Worm (Caenorhabditis elegans): ENCODE measurements around the gene B0001.7.

Gene B0001.7

ce11 chrIV:12156642-12157233, 2.7 kb upstream of the B0001.7 start, which contains the start of gene eri-12:
eri-12 (plus strand) TSS chrIV:12156838.
- no peak for TF ChIP-seq pha-4 (tag; optimal IDR thresholded peaks at IDR 0.05)
- no peak for TF ChIP-seq dmd-4 (tag; optimal IDR thresholded peaks at IDR 0.05; ENCODE audit: borderline replicate concordance)
- peak; percentile 49 for TF ChIP-seq unc-55 (GFP tag; optimal IDR thresholded peaks at IDR 0.05)
- no peak for TF ChIP-seq ets-4 (tag; optimal IDR thresholded peaks at IDR 0.05)
- no peak for TF ChIP-seq hlh-13 (GFP tag; optimal IDR thresholded peaks at IDR 0.05)
- TF ChIP-seq zip-5 (tag; optimal IDR thresholded peaks at IDR 0.05) = no peak
- TF ChIP-seq dve-1 (tag; optimal IDR thresholded peaks at IDR 0.05) = no peak
- no peak for TF ChIP-seq nhr-11 (tag; optimal IDR thresholded peaks at IDR 0.05)
- TF ChIP-seq sdc-2 (tag; optimal IDR thresholded peaks at IDR 0.05) = no peak
- no peak for TF ChIP-seq K02D7.2 (tag; optimal IDR thresholded peaks at IDR 0.05)
- TF ChIP-seq ceh-48 (tag; optimal IDR thresholded peaks at IDR 0.05) = peak; percentile 43
- no peak for TF ChIP-seq ama-1 (optimal IDR thresholded peaks at IDR 0.05)
- no peak for TF ChIP-seq sox-2 (GFP tag; IDR thresholded peaks at IDR 0.05)
- TF ChIP-seq hlh-30 (tag; optimal IDR thresholded peaks at IDR 0.05; ENCODE audit: insufficient read depth) = peak; percentile 74
- no peak for TF ChIP-seq madf-2 (tag; optimal IDR thresholded peaks at IDR 0.05)
- no peak for TF ChIP-seq fax-1 (tag; optimal IDR thresholded peaks at IDR 0.05)

ce11 chrIV:12150877-12151276, 3.2 kb downstream of the B0001.7 start, which contains the start of gene B0001.2:
B0001.2 (minus strand) TSS chrIV:12150977.
- TF ChIP-seq F13H6.1 (tag; optimal IDR thresholded peaks at IDR 0.05) = no peak
- no peak for TF ChIP-seq zip-5 (tag; optimal IDR thresholded peaks at IDR 0.05)
- no peak for TF ChIP-seq T23F11.4 (GFP tag; optimal IDR thresholded peaks at IDR 0.05)
- no peak for TF ChIP-seq K02D7.2 (tag; optimal IDR thresholded peaks at IDR 0.05)
- no peak for TF ChIP-seq hlh-15 (tag; optimal IDR thresholded peaks at IDR 0.05)

- TF ChIP-seq dve-1 (tag; optimal IDR thresholded peaks at IDR 0.05) = no peak
Observed at ce11 chrIV:12149609-12150008, 4.4 kb downstream of the B0001.7 start.

DNA sequence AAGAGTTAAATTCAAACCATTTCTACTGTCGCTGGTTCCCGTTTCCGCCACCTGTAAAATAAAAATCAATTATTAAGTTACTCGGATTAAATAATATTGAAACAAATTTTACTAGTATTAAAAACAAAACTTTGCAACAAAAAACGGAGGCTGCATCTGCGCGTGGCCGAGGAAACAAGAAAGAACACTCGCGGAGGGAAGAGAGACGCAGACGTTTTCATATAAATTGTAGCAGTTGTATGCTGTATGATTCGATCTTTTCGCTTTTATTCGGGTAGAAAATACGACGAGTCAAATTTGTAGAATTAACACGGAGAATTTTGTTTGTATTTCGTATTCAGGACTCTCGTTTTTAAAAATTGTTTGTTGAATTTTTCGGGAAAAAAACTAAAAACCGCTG, 8.4 kb downstream of the B0001.7 start, which contains the start of gene B0001.3:
Gene B0001.3, minus strand, starts transcription at position 55 of the 400 bp plus-strand sequence.
- TF ChIP-seq pqm-1 (tag; optimal IDR thresholded peaks at IDR 0.05) (no peak), ttx-3 (tag; optimal IDR thresholded peaks at IDR 0.05) (no peak), K09A11.1 (tag; optimal IDR thresholded peaks at IDR 0.05; ENCODE audit: insufficient read depth) (no peak), ceh-6 (GFP tag; optimal IDR thresholded peaks at IDR 0.05) (no peak), fax-1 (tag; optimal IDR thresholded peaks at IDR 0.05) (no peak), C08G9.2 (tag; optimal IDR thresholded peaks at IDR 0.05) (no peak), zip-5 (tag; optimal IDR thresholded peaks at IDR 0.05) (no peak), elt-2 (tag; optimal IDR thresholded peaks at IDR 0.05) (no peak), T23F11.4 (GFP tag; optimal IDR thresholded peaks at IDR 0.05) (no peak), hlh-15 (tag; optimal IDR thresholded peaks at IDR 0.05) (no peak), ceh-45 (GFP tag; IDR thresholded peaks at IDR 0.05) (no peak), ama-1 (optimal IDR thresholded peaks at IDR 0.05) (no peak), pros-1 (tag; optimal IDR thresholded peaks at IDR 0.05) (no peak), ceh-30 (tag; optimal IDR thresholded peaks at IDR 0.05) (no peak), npax-4 (tag; optimal IDR thresholded peaks at IDR 0.05) (no peak)

DNA sequence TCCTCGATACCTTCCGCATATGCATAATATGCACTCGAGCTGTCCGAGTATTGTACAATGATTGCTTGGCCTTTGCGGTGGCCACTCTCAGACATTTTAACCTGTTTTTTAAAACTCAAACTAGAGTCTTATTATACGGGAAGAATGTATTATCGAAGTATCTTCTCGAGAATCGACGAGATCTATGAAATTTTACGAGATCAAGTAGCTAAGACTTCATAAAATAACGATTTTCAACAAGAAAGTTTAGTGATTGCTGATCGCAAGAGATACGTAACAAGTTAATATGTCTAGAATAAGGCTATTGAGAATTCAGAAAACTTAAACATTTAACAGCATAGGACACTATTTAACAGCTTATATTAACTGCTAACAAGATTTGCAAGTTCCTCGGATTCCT, 10.8 kb downstream of the B0001.7 start, which contains the start of gene B0001.5:
Gene B0001.5, minus strand, starts transcription at position 101 of the 400 bp plus-strand sequence.
- no peak for TF ChIP-seq nfya-1 (tag; optimal IDR thresholded peaks at IDR 0.05)
- TF ChIP-seq hlh-15 (tag; optimal IDR thresholded peaks at IDR 0.05) = no peak
- TF ChIP-seq sox-4 (tag; optimal IDR thresholded peaks at IDR 0.05) = no peak
- TF ChIP-seq ztf-16 (tag; optimal IDR thresholded peaks at IDR 0.05) = no peak
- TF ChIP-seq nhr-232 (tag; optimal IDR thresholded peaks at IDR 0.05) = no peak
- no peak for TF ChIP-seq hlh-30 (tag; optimal IDR thresholded peaks at IDR 0.05; ENCODE audit: insufficient read depth)
- TF ChIP-seq pax-1 (tag; optimal IDR thresholded peaks at IDR 0.05) = no peak
- TF ChIP-seq ref-2 (tag; optimal IDR thresholded peaks at IDR 0.05) = no peak
